Worm (Caenorhabditis elegans) whole organism, L3 larva: ENCODE data around the gene elc-2.
"Not testable (repeated sequence)": the region's sequence is repeated elsewhere in the genome, so short reads cannot be mapped to it uniquely, and the experiment has no call there.

Experiments used
- R02D3.7 ChIP-seq: fragments of 150-350 bp; optimal IDR thresholded peaks from 2 replicates; lab custom pipeline; 2014; ENCODE audit warnings: missing biosample characterization, missing genetic modification characterization
- ceh-16 ChIP-seq: sonication (generic microtip); optimal IDR thresholded peaks from 2 replicates; lab custom pipeline; 2017; ENCODE audit warnings: missing biosample characterization, missing genetic modification characterization
- ceh-28 ChIP-seq: fragments of 150-350 bp; optimal IDR thresholded peaks from 2 replicates; lab custom pipeline; 2014; ENCODE audit warnings: missing biosample characterization, missing genetic modification reagents, missing genetic modification characterization
- ceh-82 ChIP-seq: fragments of 150-350 bp; optimal IDR thresholded peaks from 2 replicates; lab custom pipeline; 2014; ENCODE audit warnings: missing biosample characterization, missing genetic modification characterization
- ceh-9 ChIP-seq: sonication (generic microtip); optimal IDR thresholded peaks from 2 replicates; lab custom pipeline; 2018; ENCODE audit warnings: missing biosample characterization, missing genetic modification characterization
- daf-12 ChIP-seq: fragments of 150-350 bp; optimal IDR thresholded peaks from 2 replicates; lab custom pipeline; 2014; ENCODE audit warnings: missing biosample characterization, missing genetic modification reagents, missing genetic modification characterization
- egl-27 ChIP-seq: sonication (generic microtip); optimal IDR thresholded peaks from 4 replicates; lab custom pipeline; 2017; ENCODE audit warnings: missing biosample characterization, missing genetic modification reagents, missing genetic modification characterization
- egl-5 ChIP-seq: fragments of 150-350 bp; optimal IDR thresholded peaks from 2 replicates; lab custom pipeline; 2017; ENCODE audit warnings: missing biosample characterization, missing genetic modification reagents, missing genetic modification characterization, inconsistent platforms
- elt-1 ChIP-seq: fragments of 150-350 bp; optimal IDR thresholded peaks from 2 replicates; lab custom pipeline; 2014; ENCODE audit warnings: missing biosample characterization, missing genetic modification characterization
- elt-2 ChIP-seq: sonication (generic microtip); optimal IDR thresholded peaks from 2 replicates; lab custom pipeline; 2016; ENCODE audit warnings: missing genetic modification reagents, mild to moderate bottlenecking, missing genetic modification characterization, missing compliant biosample characterization
- elt-3 ChIP-seq, 3 experiments: fragments of 150-350 bp in 1 of 3; sonication (generic microtip) in 2 of 3; optimal IDR thresholded peaks; 2 replicates in 2 of 3; 4 replicates in 1 of 3; lab custom pipeline; 2014 to 2017; ENCODE audit warnings: missing biosample characterization in 3 of 3, missing genetic modification characterization in 3 of 3
- fkh-10 ChIP-seq: sonication (generic microtip); optimal IDR thresholded peaks from 2 replicates; lab custom pipeline; 2017; ENCODE audit warnings: missing biosample characterization, missing genetic modification reagents, missing genetic modification characterization
- fos-1 ChIP-seq: fragments of 150-350 bp; optimal IDR thresholded peaks from 2 replicates; lab custom pipeline; 2014; ENCODE audit warnings: missing biosample characterization, missing genetic modification characterization
- hmg-11 ChIP-seq: sonication (generic microtip); optimal IDR thresholded peaks from 2 replicates; lab custom pipeline; 2016; ENCODE audit warnings: missing genetic modification characterization, missing compliant biosample characterization
- jun-1 ChIP-seq: fragments of 150-350 bp; optimal IDR thresholded peaks from 2 replicates; lab custom pipeline; 2014; ENCODE audit warnings: missing biosample characterization, missing genetic modification reagents, missing genetic modification characterization
- lin-39 ChIP-seq: fragments of 150-350 bp; optimal IDR thresholded peaks from 2 replicates; lab custom pipeline; 2018; ENCODE audit warnings: missing biosample characterization, missing genetic modification reagents, missing genetic modification characterization
- lsy-12 ChIP-seq: sonication (generic microtip); optimal IDR thresholded peaks from 2 replicates; lab custom pipeline; 2016; ENCODE audit warnings: mild to moderate bottlenecking, missing genetic modification characterization, missing compliant biosample characterization
- mdl-1 ChIP-seq: fragments of 150-350 bp; optimal IDR thresholded peaks from 2 replicates; lab custom pipeline; 2014; ENCODE audit warnings: missing biosample characterization, missing genetic modification characterization
- mml-1 ChIP-seq: fragments of 150-350 bp; sonication (generic microtip); optimal IDR thresholded peaks from 3 replicates; lab custom pipeline; 2014; ENCODE audit warnings: missing biosample characterization, missing genetic modification characterization
- nfya-1 ChIP-seq: sonication (generic microtip); optimal IDR thresholded peaks from 2 replicates; lab custom pipeline; 2017; ENCODE audit warnings: missing genetic modification characterization, mild to moderate bottlenecking, missing compliant biosample characterization, antibody characterized with exemption, moderate library complexity; ENCODE audit not compliant: insufficient read depth
- nhr-11 ChIP-seq: fragments of 150-350 bp; optimal IDR thresholded peaks from 2 replicates; lab custom pipeline; 2014; ENCODE audit warnings: missing biosample characterization, missing genetic modification characterization
- nhr-12 ChIP-seq: fragments of 150-350 bp; optimal IDR thresholded peaks from 2 replicates; lab custom pipeline; 2014; ENCODE audit warnings: missing biosample characterization, missing genetic modification characterization
- nhr-23 ChIP-seq: fragments of 150-350 bp; optimal IDR thresholded peaks from 2 replicates; lab custom pipeline; 2014; ENCODE audit warnings: missing biosample characterization, missing genetic modification reagents, missing genetic modification characterization
- nhr-237 ChIP-seq: fragments of 150-350 bp; optimal IDR thresholded peaks from 2 replicates; lab custom pipeline; 2014; ENCODE audit warnings: missing biosample characterization, missing genetic modification characterization
- nhr-25 ChIP-seq: sonication (generic microtip); optimal IDR thresholded peaks from 2 replicates; lab custom pipeline; 2017; ENCODE audit warnings: missing biosample characterization, missing genetic modification characterization
- nhr-28 ChIP-seq: fragments of 150-350 bp; optimal IDR thresholded peaks from 2 replicates; lab custom pipeline; 2014; ENCODE audit warnings: missing biosample characterization, missing genetic modification characterization
- nhr-43 ChIP-seq: sonication (generic microtip); optimal IDR thresholded peaks from 2 replicates; lab custom pipeline; 2016; ENCODE audit warnings: mild to moderate bottlenecking, missing genetic modification characterization, missing compliant biosample characterization; ENCODE audit not compliant: poor library complexity, severe bottlenecking
- nhr-67 ChIP-seq: fragments of 150-350 bp; optimal IDR thresholded peaks from 2 replicates; lab custom pipeline; 2014; ENCODE audit warnings: missing biosample characterization, missing genetic modification characterization
- nhr-76 ChIP-seq: fragments of 150-350 bp; sonication (generic microtip); optimal IDR thresholded peaks from 5 replicates; lab custom pipeline; 2014; ENCODE audit warnings: missing biosample characterization, missing genetic modification characterization
- pha-4 ChIP-seq: fragments of 150-350 bp; optimal IDR thresholded peaks from 2 replicates; lab custom pipeline; 2014; ENCODE audit warnings: missing biosample characterization, missing genetic modification reagents, missing genetic modification characterization
- pqm-1 ChIP-seq: fragments of 150-350 bp; optimal IDR thresholded peaks from 2 replicates; lab custom pipeline; 2017; ENCODE audit warnings: missing biosample characterization, missing genetic modification characterization, inconsistent platforms
- sea-2 ChIP-seq: fragments of 150-350 bp; sonication (generic microtip); optimal IDR thresholded peaks from 4 replicates; lab custom pipeline; 2014; ENCODE audit warnings: missing biosample characterization, missing genetic modification reagents, missing genetic modification characterization
- skn-1 ChIP-seq: fragments of 150-350 bp; optimal IDR thresholded peaks from 2 replicates; lab custom pipeline; 2014; ENCODE audit warnings: missing biosample characterization, missing genetic modification characterization
- snpc-4 ChIP-seq: fragments of 150-350 bp; optimal IDR thresholded peaks from 2 replicates; lab custom pipeline; 2014; ENCODE audit warnings: missing biosample characterization, missing genetic modification characterization
- tbx-2 ChIP-seq: sonication (generic microtip); optimal IDR thresholded peaks from 2 replicates; lab custom pipeline; 2016; ENCODE audit warnings: mild to moderate bottlenecking, missing genetic modification characterization, missing compliant biosample characterization
- zag-1 ChIP-seq: fragments of 150-350 bp; optimal IDR thresholded peaks from 2 replicates; lab custom pipeline; 2014; ENCODE audit warnings: missing biosample characterization, missing genetic modification characterization
- ztf-11 ChIP-seq: fragments of 150-350 bp; optimal IDR thresholded peaks from 2 replicates; lab custom pipeline; 2014; ENCODE audit warnings: missing biosample characterization, missing genetic modification characterization
- ztf-4 ChIP-seq: fragments of 150-350 bp; optimal IDR thresholded peaks from 2 replicates; lab custom pipeline; 2014; ENCODE audit warnings: missing biosample characterization, missing genetic modification characterization

elc-2 gene

DNA sequence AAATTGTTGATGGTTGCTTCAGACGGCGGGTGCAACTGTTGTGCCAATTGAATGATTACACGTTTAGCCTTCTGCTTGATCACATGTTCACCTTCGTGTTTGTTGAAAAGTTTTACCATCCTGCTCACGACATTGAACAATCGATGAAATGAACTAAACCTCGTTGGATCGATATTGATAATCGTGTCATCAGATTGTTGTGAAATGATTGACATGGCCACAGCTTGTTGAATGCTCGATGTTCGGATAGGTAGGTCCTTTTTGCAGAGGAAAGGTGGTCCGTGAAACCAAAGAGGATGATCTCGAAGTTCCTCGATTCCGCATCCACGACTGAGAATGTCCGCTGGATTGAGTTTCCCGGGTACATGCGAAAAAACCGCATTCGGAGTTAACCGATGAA lies 8.3 kb downstream of the elc-2 start:
- TF ChIP-seq ztf-11 (tag; lab: Kevin White, UChicago) (no peak), lin-39 (no peak), jun-1 (no peak), daf-12 (tag; lab: Kevin White, UChicago) (no peak), zag-1 (tag; lab: Kevin White, UChicago) (no peak), nhr-12 (tag; lab: Kevin White, UChicago) (no peak), pqm-1 (tag; lab: Kevin White, UChicago) (no peak), ceh-16 (tag; lab: Kevin White, UChicago) (no peak), egl-27 (tag; lab: Kevin White, UChicago) (no peak), elt-2 (tag; lab: Kevin White, UChicago) (no peak), tbx-2 (tag; lab: Kevin White, UChicago) (no peak), nhr-76 (tag; lab: Kevin White, UChicago) (no peak), elt-3 (tag; optimal IDR thresholded peaks at IDR 0.05; lab: Kevin White, UChicago) (no peak), ceh-82 (tag; lab: Kevin White, UChicago) (no peak), skn-1 (tag; lab: Kevin White, UChicago) (no peak), nhr-25 (tag; lab: Kevin White, UChicago) (no peak)

DNA sequence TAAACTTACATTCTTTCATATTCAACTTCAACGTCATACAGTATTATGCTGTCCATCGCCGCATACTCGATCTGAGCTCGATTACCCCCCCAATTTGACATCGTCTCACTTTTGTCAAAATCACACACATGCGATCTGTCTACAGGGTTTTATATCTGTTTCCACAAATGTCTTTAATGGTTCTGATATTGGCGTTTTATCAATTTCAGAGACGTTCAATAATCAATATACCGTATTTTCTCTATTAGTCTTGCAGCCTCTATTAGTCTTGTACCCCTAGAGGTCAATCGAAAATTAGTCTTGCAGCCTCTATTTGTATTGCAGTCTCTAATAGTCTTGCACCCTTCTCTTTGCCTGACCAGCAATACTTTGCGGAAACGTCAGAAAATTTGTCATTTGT lies 29.4 kb downstream of the elc-2 start, which contains the start of gene Y75D11A.6:
Y75D11A.6 (minus strand) TSS at position 101 of the 400 bp plus-strand sequence.
- TF ChIP-seq nhr-28, nhr-76, skn-1 (tag; lab: Kevin White, UChicago): not testable (repeated sequence)

DNA sequence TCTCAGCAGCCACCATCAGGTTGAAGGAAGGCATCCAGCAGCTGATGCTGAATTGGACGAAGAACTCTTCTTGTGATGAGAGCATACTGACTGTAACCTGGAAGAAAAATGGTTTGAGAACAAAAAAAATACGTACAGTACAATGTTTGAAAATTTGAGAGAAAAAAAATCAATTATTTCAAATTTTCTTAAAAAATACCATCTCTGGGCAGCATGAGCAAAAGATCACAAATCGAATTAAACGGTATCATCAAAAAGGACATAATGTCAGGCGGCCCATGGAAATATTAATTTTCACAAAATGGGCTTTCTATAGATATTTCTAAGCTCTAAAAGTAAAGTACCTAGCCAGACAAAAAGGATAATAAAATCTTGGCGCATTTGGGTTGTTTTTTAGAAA lies 31.8 kb downstream of the elc-2 start, which contains the start of gene Y75D11A.3:
Y75D11A.3 (minus strand) TSS at position 101 of the 400 bp plus-strand sequence.
- TF ChIP-seq ceh-82 (tag; lab: Kevin White, UChicago); mdl-1; nhr-237 (tag; lab: Kevin White, UChicago): not testable (repeated sequence)

DNA sequence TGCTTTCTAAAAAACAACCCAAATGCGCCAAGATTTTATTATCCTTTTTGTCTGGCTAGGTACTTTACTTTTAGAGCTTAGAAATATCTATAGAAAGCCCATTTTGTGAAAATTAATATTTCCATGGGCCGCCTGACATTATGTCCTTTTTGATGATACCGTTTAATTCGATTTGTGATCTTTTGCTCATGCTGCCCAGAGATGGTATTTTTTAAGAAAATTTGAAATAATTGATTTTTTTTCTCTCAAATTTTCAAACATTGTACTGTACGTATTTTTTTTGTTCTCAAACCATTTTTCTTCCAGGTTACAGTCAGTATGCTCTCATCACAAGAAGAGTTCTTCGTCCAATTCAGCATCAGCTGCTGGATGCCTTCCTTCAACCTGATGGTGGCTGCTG lies 35.4 kb downstream of the elc-2 start, which contains the start of gene Y75D11A.2:
Y75D11A.2 (plus strand) TSS at position 301 of the 400 bp plus-strand sequence.
- not testable (repeated sequence) for TF ChIP-seq nfya-1; ceh-9 (tag; lab: Kevin White, UChicago); mml-1 (tag; lab: Kevin White, UChicago)
- TF ChIP-seq, all 47 proteins: peak for 0; not testable (repeated sequence) for 47

DNA sequence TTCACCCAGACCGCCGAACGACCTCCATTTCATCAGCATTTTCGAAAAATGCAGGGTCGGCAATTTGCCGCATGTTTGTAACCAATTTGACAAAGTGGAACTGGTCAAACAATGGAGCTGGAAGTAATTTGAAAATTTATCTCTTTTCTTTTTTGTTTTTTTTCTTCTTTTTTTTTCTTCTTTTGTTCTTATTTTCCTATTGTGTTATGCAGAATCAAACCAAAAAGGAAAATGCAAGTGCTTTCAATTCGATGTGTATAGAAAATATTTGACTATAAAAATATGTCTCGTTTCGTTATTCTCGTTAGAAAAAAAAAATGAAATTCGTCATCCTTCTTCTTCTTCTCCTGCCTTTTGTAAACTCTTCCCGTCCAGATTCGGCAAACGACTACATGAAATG lies 40.3 kb downstream of the elc-2 start, which contains the start of gene F07G6.10:
F07G6.10 (plus strand) TSS at position 301 of the 400 bp plus-strand sequence.
- no peak for TF ChIP-seq nhr-237 (tag; lab: Kevin White, UChicago)
- TF ChIP-seq mdl-1, result no peak
- TF ChIP-seq nhr-67 (tag; lab: Kevin White, UChicago), result no peak
- TF ChIP-seq daf-12 (tag; lab: Kevin White, UChicago), result no peak

- TF ChIP-seq nhr-237 (tag; lab: Kevin White, UChicago) (no peak), nhr-28 (tag; lab: Kevin White, UChicago) (no peak), mdl-1 (no peak), pqm-1 (tag; lab: Kevin White, UChicago) (no peak), snpc-4 (no peak), ceh-28 (tag; lab: Kevin White, UChicago) (no peak), egl-5 (tag; lab: Kevin White, UChicago) (no peak), mml-1 (tag; lab: Kevin White, UChicago) (no peak), nhr-11 (no peak)
Measured at ce11 chrX:1735941-1736340, 41.9 kb downstream of the elc-2 start, which contains the start of gene F07G6.12. Gene F07G6.12, plus strand, starts transcription at chrX:1736241.

- TF ChIP-seq sea-2, result no peak
- TF ChIP-seq nhr-25 (tag; lab: Kevin White, UChicago), result no peak
- TF ChIP-seq ztf-4 (tag; lab: Kevin White, UChicago), result no peak
- no peak for TF ChIP-seq pha-4 (tag; lab: Kevin White, UChicago)
- no peak for TF ChIP-seq jun-1
- no peak for TF ChIP-seq lsy-12
- TF ChIP-seq pqm-1 (tag; lab: Kevin White, UChicago), result no peak
- TF ChIP-seq fos-1 (tag; lab: Kevin White, UChicago), result no peak
- no peak for TF ChIP-seq elt-3 (tag; optimal IDR thresholded peaks at IDR 0.05; lab: Kevin White, UChicago)
- TF ChIP-seq nhr-23 (tag; lab: Kevin White, UChicago), result no peak
- no peak for TF ChIP-seq lin-39
- no peak for TF ChIP-seq ceh-16 (tag; lab: Kevin White, UChicago)
- no peak for TF ChIP-seq elt-1 (tag; lab: Kevin White, UChicago)
- no peak for TF ChIP-seq fkh-10 (GFP tag; lab: Kevin White, UChicago)
- TF ChIP-seq hmg-11 (tag; lab: Kevin White, UChicago), result no peak
- TF ChIP-seq R02D3.7 (tag; lab: Kevin White, UChicago), result no peak
- no peak for TF ChIP-seq nhr-43
- no peak for TF ChIP-seq skn-1 (tag; lab: Kevin White, UChicago)
- no peak for TF ChIP-seq tbx-2 (tag; lab: Kevin White, UChicago)
- no peak for TF ChIP-seq nhr-76 (tag; lab: Kevin White, UChicago)
- TF ChIP-seq, all 47 proteins: peak for 0
Measured at ce11 chrX:1729558-1729957, 48.3 kb downstream of the elc-2 start, which contains the start of gene dgn-3. Gene dgn-3, plus strand, starts transcription at chrX:1729858.
